Fruit fly (Drosophila melanogaster): ENCODE measurements around the gene CG31140.

- TF ChIP-seq sage (GFP tag; optimal IDR thresholded peaks at IDR 0.05) (no peak), Myc (optimal IDR thresholded peaks at IDR 0.05) (no peak), Abd-B (GFP tag; optimal IDR thresholded peaks at IDR 0.05) (no peak), Rel (GFP tag; optimal IDR thresholded peaks at IDR 0.05) (no peak), Rel (tag; optimal IDR thresholded peaks at IDR 0.05) (no peak), OdsH (GFP tag; optimal IDR thresholded peaks at IDR 0.05) (no peak), CrebA (GFP tag; optimal IDR thresholded peaks at IDR 0.05; ENCODE audit: borderline replicate concordance) (no peak), Dif (GFP tag; optimal IDR thresholded peaks at IDR 0.05; ENCODE audit: partially characterized antibody) (no peak), Vsx2 (GFP tag; optimal IDR thresholded peaks at IDR 0.05; ENCODE audit: partially characterized antibody) (no peak), h (GFP tag; optimal IDR thresholded peaks at IDR 0.05) (no peak), Hr78 (GFP tag; optimal IDR thresholded peaks at IDR 0.05) (no peak), Mio (GFP tag; optimal IDR thresholded peaks at IDR 0.05) (no peak), foxo (GFP tag; optimal IDR thresholded peaks at IDR 0.05) (no peak)
These were observed 14.8 kb upstream of the CG31140 start, which contains the start of gene CG12268 for dm6 chr3R:23948324-23948465.
